Fruit fly (Drosophila melanogaster) whole organism, embryonic: Measurements from ENCODE around the gene Muc91C.
A peak's percentile ranks its signal among the peaks of the same experiment; 100 is the strongest.

Experiments
- Abd-B ChIP-seq: fragments of 200-800 bp; sonication (Bioruptor generic); optimal IDR thresholded peaks from 2 replicates; lab custom pipeline; 2018; ENCODE audit warnings: missing biosample characterization, mild to moderate bottlenecking, missing genetic modification characterization, moderate library complexity
- Atf3 ChIP-seq: fragments of 200-800 bp; sonication (Bioruptor generic); optimal IDR thresholded peaks from 3 replicates; lab custom pipeline; 2016; ENCODE audit warnings: missing biosample characterization, missing genetic modification characterization
- CG12299 ChIP-seq: fragments of 200-800 bp; sonication (Bioruptor generic); optimal IDR thresholded peaks from 2 replicates; lab custom pipeline; 2018; ENCODE audit warnings: missing biosample characterization, mild to moderate bottlenecking, missing genetic modification characterization
- CG12942 ChIP-seq: fragments of 200-800 bp; sonication (Bioruptor generic); optimal IDR thresholded peaks from 3 replicates; lab custom pipeline; 2016; ENCODE audit warnings: missing biosample characterization, missing genetic modification characterization
- CG13296 ChIP-seq: fragments of 200-800 bp; sonication (Bioruptor generic); optimal IDR thresholded peaks from 3 replicates; lab custom pipeline; 2018; ENCODE audit warnings: missing biosample characterization, mild to moderate bottlenecking, missing genetic modification characterization
- CG13624 ChIP-seq: fragments of 200-800 bp; sonication (Bioruptor generic); optimal IDR thresholded peaks from 2 replicates; lab custom pipeline; 2016; ENCODE audit warnings: missing biosample characterization, missing genetic modification characterization
- CG14710 ChIP-seq: fragments of 200-800 bp; sonication (Bioruptor generic); optimal IDR thresholded peaks from 3 replicates; lab custom pipeline; 2019; ENCODE audit warnings: missing biosample characterization, mild to moderate bottlenecking, missing genetic modification characterization, moderate library complexity
- CG15269 ChIP-seq: fragments of 200-800 bp; sonication (Bioruptor generic); optimal IDR thresholded peaks from 2 replicates; lab custom pipeline; 2018; ENCODE audit warnings: missing biosample characterization, mild to moderate bottlenecking, missing genetic modification characterization, moderate library complexity
- CG15514 ChIP-seq: fragments of 200-800 bp; sonication (Bioruptor generic); optimal IDR thresholded peaks from 3 replicates; lab custom pipeline; 2017; ENCODE audit warnings: missing biosample characterization, missing genetic modification characterization, mild to moderate bottlenecking, moderate library complexity, missing genetic modification reagents
- CG16815 ChIP-seq: fragments of 200-800 bp; sonication (Bioruptor generic); optimal IDR thresholded peaks from 3 replicates; lab custom pipeline; 2017; ENCODE audit warnings: missing biosample characterization, mild to moderate bottlenecking, missing genetic modification characterization
- CG18262 ChIP-seq: fragments of 200-800 bp; optimal IDR thresholded peaks from 3 replicates; lab custom pipeline; 2019; ENCODE audit warnings: missing biosample characterization, mild to moderate bottlenecking, missing genetic modification characterization, moderate library complexity
- CG2678 ChIP-seq: fragments of 200-800 bp; sonication (Bioruptor generic); optimal IDR thresholded peaks from 3 replicates; lab custom pipeline; 2019; ENCODE audit warnings: missing biosample characterization, mild to moderate bottlenecking, missing genetic modification characterization, moderate library complexity
- CG30020 ChIP-seq: fragments of 200-800 bp; optimal IDR thresholded peaks from 2 replicates; lab custom pipeline; 2019; ENCODE audit warnings: missing biosample characterization, mild to moderate bottlenecking, missing genetic modification characterization, moderate library complexity
- CG32532 ChIP-seq: fragments of 200-800 bp; sonication (Bioruptor generic); IDR thresholded peaks from 2 replicates; pipeline ENCODE4 v1.3.6; 2022; ENCODE audit warnings: missing biosample characterization, missing genetic modification characterization
- CG32767 ChIP-seq: fragments of 200-800 bp; sonication (Bioruptor generic); IDR thresholded peaks from 2 replicates; pipeline ENCODE4 v1.3.6; 2022; ENCODE audit warnings: missing biosample characterization, missing genetic modification characterization
- CG32772 ChIP-seq: fragments of 200-800 bp; sonication (Bioruptor generic); IDR thresholded peaks from 2 replicates; pipeline ENCODE4 v1.3.6; 2022; ENCODE audit warnings: missing biosample characterization, missing genetic modification characterization
- CG3281 ChIP-seq: fragments of 200-800 bp; sonication (Bioruptor generic); optimal IDR thresholded peaks from 3 replicates; lab custom pipeline; 2017; ENCODE audit warnings: missing biosample characterization, mild to moderate bottlenecking, missing genetic modification characterization
- CG8388 ChIP-seq: fragments of 200-800 bp; sonication (Bioruptor generic); optimal IDR thresholded peaks from 2 replicates; lab custom pipeline; 2019; ENCODE audit warnings: missing biosample characterization, mild to moderate bottlenecking, missing genetic modification characterization, moderate library complexity
- CTCF ChIP-seq: fragments of 200-800 bp; sonication (Bioruptor generic); optimal IDR thresholded peaks from 2 replicates; lab custom pipeline; 2017; ENCODE audit warnings: missing biosample characterization, mild to moderate bottlenecking, missing genetic modification characterization, moderate library complexity
- Dbx ChIP-seq: fragments of 200-800 bp; sonication (Bioruptor generic); IDR thresholded peaks from 3 replicates; pipeline ENCODE4 v1.3.6; 2022; ENCODE audit warnings: missing biosample characterization, missing genetic modification characterization
- Drgx ChIP-seq: fragments of 200-800 bp; sonication (Bioruptor generic); IDR thresholded peaks from 2 replicates; pipeline ENCODE4 v1.3.6; 2022; ENCODE audit warnings: missing biosample characterization, missing genetic modification characterization
- Mes4 ChIP-seq: fragments of 200-800 bp; sonication (Bioruptor generic); optimal IDR thresholded peaks from 2 replicates; lab custom pipeline; 2016; ENCODE audit warnings: missing biosample characterization, missing genetic modification characterization
- NK7.1 ChIP-seq: fragments of 200-800 bp; sonication (Bioruptor generic); optimal IDR thresholded peaks from 3 replicates; lab custom pipeline; 2016; ENCODE audit warnings: missing biosample characterization, missing genetic modification characterization
- NfI ChIP-seq: fragments of 200-800 bp; sonication (Bioruptor generic); optimal IDR thresholded peaks from 3 replicates; lab custom pipeline; 2018; ENCODE audit warnings: missing biosample characterization, mild to moderate bottlenecking, missing genetic modification characterization, moderate library complexity
- Oli ChIP-seq: fragments of 200-800 bp; sonication (Bioruptor generic); optimal IDR thresholded peaks from 2 replicates; lab custom pipeline; 2018; ENCODE audit warnings: missing biosample characterization, mild to moderate bottlenecking, missing genetic modification characterization, moderate library complexity
- Sry-δ ChIP-seq: fragments of 200-800 bp; sonication (Bioruptor generic); optimal IDR thresholded peaks from 2 replicates; lab custom pipeline; 2016; ENCODE audit warnings: missing biosample characterization, missing genetic modification characterization
- Ssrp ChIP-seq: fragments of 200-800 bp; sonication (Bioruptor generic); optimal IDR thresholded peaks from 2 replicates; lab custom pipeline; 2018; ENCODE audit warnings: missing biosample characterization, mild to moderate bottlenecking, missing genetic modification characterization, moderate library complexity
- Xrp1 ChIP-seq: fragments of 200-800 bp; sonication (Bioruptor generic); IDR thresholded peaks from 2 replicates; pipeline ENCODE4 v1.3.6; 2022; ENCODE audit warnings: missing biosample characterization, missing genetic modification characterization
- cato ChIP-seq: fragments of 200-800 bp; sonication (Bioruptor generic); optimal IDR thresholded peaks from 2 replicates; lab custom pipeline; 2016; ENCODE audit warnings: missing biosample characterization, missing genetic modification characterization, borderline replicate concordance
- croc ChIP-seq: fragments of 200-800 bp; sonication (Bioruptor generic); conservative IDR thresholded peaks from 3 replicates; pipeline ENCODE4 v1.3.6; 2022; ENCODE audit warnings: missing biosample characterization, missing genetic modification characterization
- crp ChIP-seq, 2 experiments: fragments of 200-800 bp; sonication (Bioruptor generic); optimal IDR thresholded peaks; 2 replicates in 1 of 2; 3 replicates in 1 of 2; lab custom pipeline; 2017; ENCODE audit warnings: missing biosample characterization in 2 of 2, missing genetic modification characterization in 2 of 2, mild to moderate bottlenecking in 1 of 2, moderate library complexity in 1 of 2
- danr ChIP-seq: fragments of 200-800 bp; sonication (Bioruptor generic); IDR thresholded peaks from 2 replicates; pipeline ENCODE4 v1.3.6; 2022; ENCODE audit warnings: missing biosample characterization, missing genetic modification characterization
- dpn ChIP-seq, 2 experiments: fragments of 200-800 bp; sonication (Bioruptor generic); optimal IDR thresholded peaks; 3 replicates each; lab custom pipeline; 2016; ENCODE audit warnings: missing biosample characterization in 2 of 2, missing genetic modification characterization in 2 of 2
- eve ChIP-seq, 2 experiments: fragments of >200 bp; optimal IDR thresholded peaks; 2 replicates each; lab custom pipeline; 2017; ENCODE audit warnings: missing biosample characterization in 2 of 2, missing genetic modification characterization in 2 of 2
- ken ChIP-seq: fragments of 200-800 bp; sonication (Bioruptor generic); IDR thresholded peaks from 3 replicates; pipeline ENCODE4 v1.3.6; 2022; ENCODE audit warnings: missing biosample characterization, missing genetic modification characterization
- klu ChIP-seq: fragments of 200-800 bp; sonication (Bioruptor generic); IDR thresholded peaks from 2 replicates; pipeline ENCODE4 v1.3.6; 2022; ENCODE audit warnings: missing biosample characterization, missing genetic modification characterization
- nmo ChIP-seq: fragments of 200-800 bp; sonication (Bioruptor generic); optimal IDR thresholded peaks from 2 replicates; lab custom pipeline; 2018; ENCODE audit warnings: missing biosample characterization, mild to moderate bottlenecking, missing genetic modification characterization, moderate library complexity
- pan ChIP-seq, 4 experiments: fragments of >200 bp in 3 of 4; fragments of 200-800 bp in 1 of 4; sonication (Bioruptor generic) in 1 of 4; optimal IDR thresholded peaks in 3 of 4; IDR thresholded peaks in 1 of 4; 2 replicates each; pipeline versions ENCODE4 v1.3.6 to Lab custom; 2017 to 2022; ENCODE audit warnings: missing biosample characterization in 2 of 4, missing genetic modification characterization in 2 of 4, mixed read lengths in 1 of 4
- sisA ChIP-seq: fragments of 200-800 bp; sonication (Bioruptor generic); IDR thresholded peaks from 2 replicates; pipeline ENCODE4 v1.3.6; 2022; ENCODE audit warnings: missing biosample characterization, missing genetic modification characterization
- slou ChIP-seq: fragments of 200-800 bp; sonication (Bioruptor generic); optimal IDR thresholded peaks from 3 replicates; lab custom pipeline; 2016; ENCODE audit warnings: missing biosample characterization, missing genetic modification characterization
- slp2 ChIP-seq: fragments of 200-800 bp; sonication (Bioruptor generic); optimal IDR thresholded peaks from 2 replicates; lab custom pipeline; 2016; ENCODE audit warnings: missing biosample characterization, missing genetic modification characterization
- sob ChIP-seq: fragments of 200-800 bp; sonication (Bioruptor generic); IDR thresholded peaks from 2 replicates; pipeline ENCODE4 v1.3.6; 2022; ENCODE audit warnings: missing biosample characterization, missing genetic modification characterization
- stc ChIP-seq: fragments of 200-800 bp; sonication (Bioruptor generic); IDR thresholded peaks from 2 replicates; pipeline ENCODE4 v1.3.6; 2022; ENCODE audit warnings: missing biosample characterization, missing genetic modification characterization
- tap ChIP-seq: fragments of 200-800 bp; optimal IDR thresholded peaks from 3 replicates; lab custom pipeline; 2019; ENCODE audit warnings: missing biosample characterization, mild to moderate bottlenecking, missing genetic modification characterization, moderate library complexity
- tna ChIP-seq: fragments of 200-800 bp; sonication (Bioruptor generic); IDR thresholded peaks from 2 replicates; pipeline ENCODE4 v1.3.6; 2022; ENCODE audit warnings: missing biosample characterization, missing genetic modification characterization; ENCODE audit not compliant: partially characterized antibody
- trem ChIP-seq: fragments of 200-800 bp; optimal IDR thresholded peaks from 3 replicates; lab custom pipeline; 2019; ENCODE audit warnings: missing biosample characterization, mild to moderate bottlenecking, missing genetic modification characterization, moderate library complexity
- unc-4 ChIP-seq: fragments of 200-800 bp; sonication (Bioruptor generic); IDR thresholded peaks from 2 replicates; pipeline ENCODE4 v1.3.6; 2022; ENCODE audit warnings: missing biosample characterization, missing genetic modification characterization; ENCODE audit not compliant: partially characterized antibody
- unpg ChIP-seq: fragments of 200-800 bp; sonication (Bioruptor generic); optimal IDR thresholded peaks from 3 replicates; lab custom pipeline; 2018; ENCODE audit warnings: missing biosample characterization, mild to moderate bottlenecking, missing genetic modification characterization, moderate library complexity
- zfh2 ChIP-seq: fragments of 200-800 bp; sonication (Bioruptor generic); optimal IDR thresholded peaks from 2 replicates; lab custom pipeline; 2016; ENCODE audit warnings: missing biosample characterization, missing genetic modification characterization

Gene Muc91C

DNA sequence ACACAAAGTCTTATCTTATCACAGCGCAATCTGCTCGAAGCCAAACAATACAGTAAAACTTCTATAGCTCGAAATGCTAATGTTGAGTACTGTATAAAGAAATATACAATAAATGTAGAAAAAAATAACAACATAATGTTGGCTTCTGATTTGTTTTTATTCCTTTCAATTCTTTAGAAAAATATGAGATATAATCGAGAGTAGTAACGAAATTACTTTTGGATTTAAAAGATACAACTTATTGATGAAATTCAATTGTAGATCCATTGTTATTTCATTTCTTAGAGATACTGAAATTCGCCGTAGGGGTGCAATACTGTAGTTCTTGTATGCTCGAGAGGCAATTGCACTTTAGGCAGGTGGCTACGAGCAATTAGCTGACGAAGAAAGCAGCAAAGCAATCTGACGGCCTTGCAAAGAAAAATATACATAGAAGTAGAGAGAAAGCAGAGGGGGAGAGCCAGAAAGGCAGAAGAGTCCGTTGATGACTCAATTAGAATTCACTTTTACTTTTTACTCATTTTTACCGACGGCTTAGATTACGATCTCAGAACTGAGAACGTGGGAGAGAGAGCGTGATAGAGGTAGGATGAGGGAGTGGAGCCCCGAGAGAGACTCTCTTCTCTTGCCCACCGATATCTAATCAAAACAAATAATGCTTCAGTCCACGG lies 21.9 kb downstream of the Muc91C start (continued):
- TF ChIP-seq Abd-B (GFP tag; lab: Kevin White, UChicago) (peak; percentile 53), nmo (peak; percentile 90), tap (tag; lab: Kevin White, UChicago) (peak; percentile 53), cato (no peak), CG18262 (peak; percentile 73), NfI (GFP tag; lab: Kevin White, UChicago) (peak; percentile 14), stc (GFP tag; lab: Robert Waterston, UW) (no peak), CG12942 (GFP tag; lab: Kevin White, UChicago) (peak; percentile 8), CG13296 (GFP tag; lab: Kevin White, UChicago) (peak; percentile 64), Xrp1 (GFP tag; lab: Robert Waterston, UW) (peak; percentile 44), crp (GFP tag; optimal IDR thresholded peaks at IDR 0.05; lab: Kevin White, UChicago) (no peak), ken (GFP tag; lab: Robert Waterston, UW) (peak; percentile 39; the same call in 1 of the 3 replicates), trem (tag; lab: Kevin White, UChicago) (peak; percentile 7), unc-4 (GFP tag; lab: Robert Waterston, UW) (no peak), CG32772 (GFP tag; lab: Robert Waterston, UW) (no peak), CG15514 (GFP tag; lab: Kevin White, UChicago) (no peak), sisA (peak; percentile 50), sob (GFP tag; lab: Robert Waterston, UW) (peak; percentile 52; the same call in 1 of the 2 replicates), Sry-δ (GFP tag; lab: Kevin White, UChicago) (no peak), klu (peak; percentile 20; the same call in 1 of the 2 replicates), CG12299 (tag; lab: Kevin White, UChicago) (peak; percentile 47), CG32767 (GFP tag; lab: Robert Waterston, UW) (peak; percentile 36; the same call in 1 of the 2 replicates), Atf3 (no peak), Ssrp (tag; lab: Kevin White, UChicago) (peak; percentile 58), CG15269 (peak; percentile 50), CG8388 (GFP tag; lab: Kevin White, UChicago) (peak; percentile 76), pan (optimal IDR thresholded peaks at IDR 0.05; lab: Kevin White, UChicago) (no peak), pan (GFP tag; optimal IDR thresholded peaks at IDR 0.05 in 1 of 2, IDR thresholded peaks at IDR 0.05 in 1 of 2) (peak in 1 of 2 experiments; percentile 26), dpn (GFP tag; optimal IDR thresholded peaks at IDR 0.05; lab: Kevin White, UChicago) (peak in 1 of 2 experiments; percentile 43), CG3281 (GFP tag; lab: Kevin White, UChicago) (peak; percentile 18), NK7.1 (GFP tag; lab: Kevin White, UChicago) (no peak), Dbx (GFP tag; lab: Robert Waterston, UW) (no peak), CG32532 (GFP tag; lab: Robert Waterston, UW) (0 out of 2 replicates have a peak, but pooled peaks have one; percentile 6), CG13624 (GFP tag; lab: Kevin White, UChicago) (peak; percentile 65), zfh2 (GFP tag; lab: Kevin White, UChicago) (peak; percentile 5), Drgx (peak; percentile 38), slou (GFP tag; lab: Kevin White, UChicago) (no peak), croc (GFP tag; lab: Robert Waterston, UW) (0 out of 3 replicates have a peak, but pooled peaks have one; percentile 28), danr (GFP tag; lab: Robert Waterston, UW) (no peak), tna (GFP tag; lab: Robert Waterston, UW) (no peak), eve (GFP tag; optimal IDR thresholded peaks at IDR 0.05; lab: Kevin White, UChicago) (no peak), CG16815 (GFP tag; lab: Kevin White, UChicago) (peak; percentile 6), CG2678 (peak; percentile 91), CG14710 (peak; percentile 12), unpg (peak; percentile 70), Oli (tag; lab: Kevin White, UChicago) (peak; percentile 63), Mes4 (no peak), slp2 (peak; percentile 27), CTCF (GFP tag; lab: Kevin White, UChicago) (no peak), CG30020 (tag; lab: Kevin White, UChicago) (no peak)
